Worm (Caenorhabditis elegans) whole organism, young adult: ENCODE data around the gene sri-43.
"Not testable (repeated sequence)": the region's sequence is repeated elsewhere in the genome, so short reads cannot be mapped to it uniquely, and the experiment has no call there.

Source experiments
- chd-7 ChIP-seq: sonication (generic microtip); optimal IDR thresholded peaks from 2 replicates; lab custom pipeline; 2016; ENCODE audit warnings: mild to moderate bottlenecking, missing genetic modification characterization, moderate library complexity, missing compliant biosample characterization
- egl-44 ChIP-seq: fragments of 200-800 bp; sonication (Bioruptor generic); IDR thresholded peaks from 2 replicates; pipeline ENCODE4 v1.3.6; 2022; ENCODE audit warnings: missing genetic modification reagents, missing genetic modification characterization, missing compliant biosample characterization
- ztf-22 ChIP-seq: fragments of 200-800 bp; sonication (Bioruptor generic); optimal IDR thresholded peaks from 2 replicates; lab custom pipeline; 2018; ENCODE audit warnings: mild to moderate bottlenecking, missing genetic modification characterization, moderate library complexity, missing compliant biosample characterization
- ztf-25 ChIP-seq: fragments of 200-800 bp; sonication (Bioruptor generic); IDR thresholded peaks from 2 replicates; pipeline ENCODE4 v1.3.6; 2022; ENCODE audit warnings: missing genetic modification reagents, missing genetic modification characterization, missing compliant biosample characterization

DNA sequence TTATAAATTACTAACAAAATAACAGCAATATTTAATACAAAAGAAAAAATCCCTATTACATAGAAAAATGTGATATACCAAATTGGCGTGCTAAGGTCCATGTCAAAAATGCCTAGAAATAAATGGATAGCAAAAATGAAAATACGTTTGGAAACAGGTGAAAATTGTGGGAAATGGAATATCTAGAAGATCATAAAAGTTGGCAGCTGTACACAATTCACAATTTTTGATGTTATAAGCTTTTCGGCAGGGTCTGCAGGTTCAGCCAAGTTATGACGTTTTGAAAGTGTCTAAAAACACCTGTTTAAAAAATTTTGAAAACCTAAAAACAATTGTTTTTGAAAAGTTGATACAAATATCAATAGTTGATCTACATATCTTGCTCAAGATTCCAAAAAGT lies 1.6 kb downstream of the sri-43 start, which contains the start of gene sri-42:
- TF ChIP-seq chd-7 (tag; lab: Kevin White, UChicago); ztf-25; egl-44 (GFP tag; lab: Robert Waterston, UW); ztf-22 (GFP tag; lab: Kevin White, UChicago): not testable (repeated sequence)
